Fruit fly (Drosophila melanogaster): Measurements from ENCODE around the gene CG4565.
A peak's percentile ranks its signal among the peaks of the same experiment; 100 is the strongest.

Gene CG4565

dm6 chr3R:10872148-10872783 lies 19.7 kb downstream of the CG4565 start, which contains the start of gene Fdh (continued):
- TF ChIP-seq Sry-β (GFP tag; optimal IDR thresholded peaks at IDR 0.05) (peak; percentile 6), az2 (GFP tag; optimal IDR thresholded peaks at IDR 0.05) (peak; percentile 22), zen (tag; optimal IDR thresholded peaks at IDR 0.05) (peak; percentile 43), CG32772 (GFP tag; IDR thresholded peaks at IDR 0.05) (no peak), B-H2 (GFP tag; optimal IDR thresholded peaks at IDR 0.05) (peak; percentile 5), ato (GFP tag; IDR thresholded peaks at IDR 0.05; ENCODE audit: partially characterized antibody) (no peak), Spps (tag; optimal IDR thresholded peaks at IDR 0.05) (peak; percentile 69), corto (GFP tag; optimal IDR thresholded peaks at IDR 0.05) (peak; percentile 5), kay (GFP tag; optimal IDR thresholded peaks at IDR 0.05) (no peak), Sin3A (optimal IDR thresholded peaks at IDR 0.05) (peak; percentile 70), CG15696 (tag; optimal IDR thresholded peaks at IDR 0.05) (peak; percentile 73), ken (GFP tag; IDR thresholded peaks at IDR 0.05) (0 out of 3 replicates have a peak, but pooled peaks have one; percentile 26), CG14710 (tag; optimal IDR thresholded peaks at IDR 0.05) (peak; percentile 85), ind (GFP tag; optimal IDR thresholded peaks at IDR 0.05) (peak; percentile 35), ham (GFP tag; IDR thresholded peaks at IDR 0.05) (no peak), CG6654 (GFP tag; optimal IDR thresholded peaks at IDR 0.05) (peak; percentile 18), stwl (tag; optimal IDR thresholded peaks at IDR 0.05) (peak; percentile 74), Aef1 (GFP tag; IDR thresholded peaks at IDR 0.05) (no peak), dimm (GFP tag; IDR thresholded peaks at IDR 0.05) (no peak), CG17328 (GFP tag; IDR thresholded peaks at IDR 0.05) (peak; percentile 60), CG10543 (GFP tag; optimal IDR thresholded peaks at IDR 0.05) (peak; percentile 9), danr (GFP tag; IDR thresholded peaks at IDR 0.05) (no peak), CG3995 (GFP tag; optimal IDR thresholded peaks at IDR 0.05) (peak; percentile 31), Hr3 (GFP tag; optimal IDR thresholded peaks at IDR 0.05) (peak; percentile 11), otp (GFP tag; IDR thresholded peaks at IDR 0.05) (no peak), dmrt99B (tag; optimal IDR thresholded peaks at IDR 0.05) (peak; percentile 58), fd102C (GFP tag; optimal IDR thresholded peaks at IDR 0.05) (no peak), BtbVII (GFP tag; optimal IDR thresholded peaks at IDR 0.05) (peak; percentile 29), CG8478 (optimal IDR thresholded peaks at IDR 0.05) (no peak), CG7271 (tag; optimal IDR thresholded peaks at IDR 0.05) (peak; percentile 66), CG18011 (GFP tag; optimal IDR thresholded peaks at IDR 0.05) (peak; percentile 8), CG18619 (GFP tag; optimal IDR thresholded peaks at IDR 0.05) (peak; percentile 60), zfh1 (GFP tag; IDR thresholded peaks at IDR 0.05) (peak; percentile 70), CG11723 (GFP tag; optimal IDR thresholded peaks at IDR 0.05) (peak; percentile 28), knrl (GFP tag; IDR thresholded peaks at IDR 0.05; ENCODE audit: partially characterized antibody) (0 out of 3 replicates have a peak, but pooled peaks have one; percentile 22), nerfin-2 (GFP tag; IDR thresholded peaks at IDR 0.05; ENCODE audit: partially characterized antibody) (no peak), CG2678 (tag; optimal IDR thresholded peaks at IDR 0.05) (peak; percentile 67), inv (GFP tag; IDR thresholded peaks at IDR 0.05; ENCODE audit: partially characterized antibody) (no peak), CG9817 (tag; optimal IDR thresholded peaks at IDR 0.05) (peak; percentile 30), ewg (GFP tag; optimal IDR thresholded peaks at IDR 0.05) (peak; percentile 96), HmgD (GFP tag; optimal IDR thresholded peaks at IDR 0.05) (no peak), exex (tag; optimal IDR thresholded peaks at IDR 0.05) (peak; percentile 40), CG15269 (tag; optimal IDR thresholded peaks at IDR 0.05) (peak; percentile 67), zen2 (GFP tag; IDR thresholded peaks at IDR 0.05; ENCODE audit: partially characterized antibody) (no peak), Six4 (GFP tag; optimal IDR thresholded peaks at IDR 0.05) (no peak), Bgb (GFP tag; IDR thresholded peaks at IDR 0.05; ENCODE audit: partially characterized antibody) (no peak), CG15601 (tag; optimal IDR thresholded peaks at IDR 0.05) (peak; percentile 69), gsb-n (tag; optimal IDR thresholded peaks at IDR 0.05) (peak; percentile 43), CG4730 (GFP tag; IDR thresholded peaks at IDR 0.05) (no peak), NC2β (GFP tag; optimal IDR thresholded peaks at IDR 0.05) (peak; percentile 7)

Measured in whole organism, embryonic.